Worm (Caenorhabditis elegans): ENCODE results near the gene ins-9.

- TF ChIP-seq mec-3 (tag; optimal IDR thresholded peaks at IDR 0.05; ENCODE audit: borderline replicate concordance) = peak; percentile 75
- TF ChIP-seq pqm-1 (tag; optimal IDR thresholded peaks at IDR 0.05) = peak; percentile 85
- peak; percentile 93 for TF ChIP-seq unc-42 (tag; optimal IDR thresholded peaks at IDR 0.05)
- TF ChIP-seq hlh-8 (tag; optimal IDR thresholded peaks at IDR 0.05) = peak; percentile 87
- TF ChIP-seq ama-1 (optimal IDR thresholded peaks at IDR 0.05) = no peak
Observed at ce11 chrX:8835887-8836348, 30.5 kb downstream of the ins-9 start, which contains the start of gene C28G1.2.

Data from whole organism, late embryonic.